Worm (Caenorhabditis elegans) whole organism, L2 larva: ENCODE data around the gene Y32H12A.7.

Experiments
- aly-2 ChIP-seq: fragments of 150-350 bp; optimal IDR thresholded peaks from 2 replicates; lab custom pipeline; 2014; ENCODE audit warnings: missing biosample characterization, missing genetic modification characterization
- nhr-237 ChIP-seq: fragments of 150-350 bp; optimal IDR thresholded peaks from 2 replicates; lab custom pipeline; 2014; ENCODE audit warnings: missing biosample characterization, missing genetic modification characterization
- unc-62 ChIP-seq: fragments of 150-350 bp; optimal IDR thresholded peaks from 2 replicates; lab custom pipeline; 2014; ENCODE audit warnings: missing biosample characterization, missing genetic modification reagents, missing genetic modification characterization

ce11 chrIII:5389365-5389764 lies 4.2 kb upstream of the Y32H12A.7 start:
- no peak for TF ChIP-seq unc-62
- no peak for TF ChIP-seq aly-2
- no peak for TF ChIP-seq nhr-237 (tag; lab: Kevin White, UChicago)
